Fruit fly (Drosophila melanogaster) whole organism, embryonic: ENCODE measurements around the gene CG31538.

ENCODE experiments used
- Bdp1 ChIP-seq: fragments of 200-800 bp; sonication (Bioruptor generic); optimal IDR thresholded peaks from 3 replicates; lab custom pipeline; 2016; ENCODE audit warnings: missing biosample characterization, missing genetic modification characterization
- CG11695 ChIP-seq: fragments of 200-800 bp; sonication (Bioruptor generic); IDR thresholded peaks from 3 replicates; pipeline ENCODE4 v1.3.6; 2022; ENCODE audit warnings: missing biosample characterization, missing genetic modification characterization
- CG15479 ChIP-seq: fragments of 200-800 bp; sonication (Bioruptor generic); optimal IDR thresholded peaks from 3 replicates; lab custom pipeline; 2019; ENCODE audit warnings: missing biosample characterization, mild to moderate bottlenecking, missing genetic modification characterization, moderate library complexity
- CG1647 ChIP-seq: fragments of 200-800 bp; sonication (Bioruptor generic); optimal IDR thresholded peaks from 3 replicates; lab custom pipeline; 2016; ENCODE audit warnings: missing biosample characterization, missing genetic modification characterization
- CG16779 ChIP-seq: fragments of 200-800 bp; sonication (Bioruptor generic); IDR thresholded peaks from 2 replicates; pipeline ENCODE4 v1.3.6; 2022; ENCODE audit warnings: missing biosample characterization, missing genetic modification characterization
- CG17328 ChIP-seq: fragments of 200-800 bp; sonication (Bioruptor generic); IDR thresholded peaks from 2 replicates; pipeline ENCODE4 v1.3.6; 2022; ENCODE audit warnings: missing biosample characterization, missing genetic modification characterization
- CG2199 ChIP-seq: fragments of 200-800 bp; sonication (Bioruptor generic); IDR thresholded peaks from 3 replicates; pipeline ENCODE4 v1.3.6; 2022; ENCODE audit warnings: missing biosample characterization, missing genetic modification characterization
- CG33557 ChIP-seq: fragments of 200-800 bp; sonication (Bioruptor generic); optimal IDR thresholded peaks from 2 replicates; lab custom pipeline; 2019; ENCODE audit warnings: missing biosample characterization, mild to moderate bottlenecking, missing genetic modification characterization, moderate library complexity
- CG34376 ChIP-seq: fragments of 200-800 bp; sonication (Bioruptor generic); optimal IDR thresholded peaks from 2 replicates; lab custom pipeline; 2018; ENCODE audit warnings: missing biosample characterization, mild to moderate bottlenecking, missing genetic modification characterization
- CG34422 ChIP-seq: fragments of 200-800 bp; sonication (Bioruptor generic); IDR thresholded peaks from 3 replicates; pipeline ENCODE4 v1.3.6; 2022; ENCODE audit warnings: missing biosample characterization, missing genetic modification characterization
- CG3726 ChIP-seq: fragments of 200-800 bp; sonication (Bioruptor generic); IDR thresholded peaks from 3 replicates; pipeline ENCODE4, ENCODE4 v1.3.6; 2022; ENCODE audit warnings: missing biosample characterization, missing genetic modification characterization
- CG3995 ChIP-seq: fragments of 200-800 bp; sonication (Bioruptor generic); optimal IDR thresholded peaks from 3 replicates; lab custom pipeline; 2016; ENCODE audit warnings: missing biosample characterization, missing genetic modification characterization
- CG4360 ChIP-seq: fragments of 200-800 bp; sonication (Bioruptor generic); IDR thresholded peaks from 2 replicates; pipeline ENCODE4 v1.3.6; 2022; ENCODE audit warnings: missing biosample characterization, missing genetic modification characterization
- CG7357 ChIP-seq: fragments of 200-800 bp; sonication (Bioruptor generic); IDR thresholded peaks from 3 replicates; pipeline ENCODE4 v1.3.6; 2022; ENCODE audit warnings: missing biosample characterization, missing genetic modification characterization
- CG7556 ChIP-seq: fragments of 200-800 bp; sonication (Bioruptor generic); optimal IDR thresholded peaks from 2 replicates; lab custom pipeline; 2017; ENCODE audit warnings: missing biosample characterization, mild to moderate bottlenecking, missing genetic modification characterization
- CG8924 ChIP-seq: fragments of 200-800 bp; optimal IDR thresholded peaks from 3 replicates; lab custom pipeline; 2019; ENCODE audit warnings: missing biosample characterization, mild to moderate bottlenecking, missing genetic modification characterization, moderate library complexity
- Dad ChIP-seq: fragments of 200-800 bp; sonication (Bioruptor generic); optimal IDR thresholded peaks from 3 replicates; lab custom pipeline; 2016; ENCODE audit warnings: missing biosample characterization, missing genetic modification characterization
- Dbx ChIP-seq: fragments of 200-800 bp; sonication (Bioruptor generic); IDR thresholded peaks from 3 replicates; pipeline ENCODE4 v1.3.6; 2022; ENCODE audit warnings: missing biosample characterization, missing genetic modification characterization
- Drgx ChIP-seq: fragments of 200-800 bp; sonication (Bioruptor generic); IDR thresholded peaks from 2 replicates; pipeline ENCODE4 v1.3.6; 2022; ENCODE audit warnings: missing biosample characterization, missing genetic modification characterization
- E2f2 ChIP-seq: fragments of 200-800 bp; sonication (Bioruptor generic); IDR thresholded peaks from 2 replicates; pipeline ENCODE4 v1.3.6; 2022; ENCODE audit warnings: missing biosample characterization, missing genetic modification characterization
- Ets65A ChIP-seq: fragments of 200-800 bp; sonication (Bioruptor generic); peaks from one replicate; lab custom pipeline; 2016; ENCODE audit warnings: missing biosample characterization, missing genetic modification characterization
- Ets97D ChIP-seq: fragments of 200-800 bp; sonication (Bioruptor generic); optimal IDR thresholded peaks from 3 replicates; lab custom pipeline; 2016; ENCODE audit warnings: missing biosample characterization, missing genetic modification characterization
- Fer1 ChIP-seq: fragments of 200-800 bp; sonication (Bioruptor generic); optimal IDR thresholded peaks from 2 replicates; lab custom pipeline; 2017; ENCODE audit warnings: missing biosample characterization, mild to moderate bottlenecking, missing genetic modification characterization
- HLHmδ ChIP-seq: fragments of 200-800 bp; sonication (Bioruptor generic); optimal IDR thresholded peaks from 2 replicates; lab custom pipeline; 2018; ENCODE audit warnings: missing biosample characterization, mild to moderate bottlenecking, missing genetic modification characterization, moderate library complexity
- Hmr ChIP-seq: fragments of 200-800 bp; sonication (Bioruptor generic); optimal IDR thresholded peaks from 3 replicates; lab custom pipeline; 2017; ENCODE audit warnings: mild to moderate bottlenecking, missing biosample characterization, missing genetic modification reagents, missing genetic modification characterization
- MBD-R2 ChIP-seq: fragments of 200-800 bp; sonication (Bioruptor generic); IDR thresholded peaks from 2 replicates; pipeline ENCODE4 v1.3.6; 2022; ENCODE audit warnings: missing biosample characterization, missing genetic modification characterization
- Med ChIP-seq: fragments of 200-800 bp; sonication (Bioruptor generic); peaks from one replicate; lab custom pipeline; 2016; ENCODE audit warnings: missing biosample characterization, missing genetic modification characterization, mild to moderate bottlenecking, inconsistent platforms, moderate library complexity
- NFAT ChIP-seq: fragments of 200-800 bp; sonication (Bioruptor generic); IDR thresholded peaks from 2 replicates; pipeline ENCODE4 v1.3.6; 2022; ENCODE audit warnings: missing biosample characterization, missing genetic modification characterization
- Side ChIP-seq: fragments of 200-800 bp; sonication (Bioruptor generic); optimal IDR thresholded peaks from 2 replicates; lab custom pipeline; 2016; ENCODE audit warnings: missing biosample characterization, missing genetic modification characterization
- amos ChIP-seq: fragments of 200-800 bp; sonication (Bioruptor generic); IDR thresholded peaks from 2 replicates; pipeline ENCODE4 v1.3.6; 2022; ENCODE audit warnings: missing biosample characterization, missing genetic modification characterization; ENCODE audit not compliant: partially characterized antibody
- cas ChIP-seq: fragments of 200-800 bp; sonication (Bioruptor generic); IDR thresholded peaks from 2 replicates; pipeline ENCODE4 v1.3.6; 2022; ENCODE audit warnings: missing biosample characterization, missing genetic modification characterization
- dpn ChIP-seq, 2 experiments: fragments of 200-800 bp; sonication (Bioruptor generic); optimal IDR thresholded peaks; 3 replicates each; lab custom pipeline; 2016; ENCODE audit warnings: missing biosample characterization in 2 of 2, missing genetic modification characterization in 2 of 2
- gro ChIP-seq: fragments of 200-800 bp; sonication (Bioruptor generic); optimal IDR thresholded peaks from 2 replicates; lab custom pipeline; 2016; ENCODE audit warnings: missing biosample characterization, missing genetic modification characterization
- h ChIP-seq: fragments of >200 bp; optimal IDR thresholded peaks from 2 replicates; lab custom pipeline; 2017
- ind ChIP-seq: fragments of 200-800 bp; sonication (Bioruptor generic); optimal IDR thresholded peaks from 3 replicates; lab custom pipeline; 2016; ENCODE audit warnings: missing biosample characterization, missing genetic modification characterization
- nau ChIP-seq: fragments of 200-800 bp; sonication (Bioruptor generic); optimal IDR thresholded peaks from 3 replicates; lab custom pipeline; 2017; ENCODE audit warnings: missing biosample characterization, mild to moderate bottlenecking, missing genetic modification characterization, missing genetic modification reagents
- nmo ChIP-seq: fragments of 200-800 bp; sonication (Bioruptor generic); optimal IDR thresholded peaks from 2 replicates; lab custom pipeline; 2018; ENCODE audit warnings: missing biosample characterization, mild to moderate bottlenecking, missing genetic modification characterization, moderate library complexity
- nom ChIP-seq: fragments of 200-800 bp; sonication (Bioruptor generic); optimal IDR thresholded peaks from 2 replicates; lab custom pipeline; 2017; ENCODE audit warnings: missing biosample characterization, missing genetic modification characterization, mild to moderate bottlenecking, moderate library complexity, missing genetic modification reagents
- psq ChIP-seq: fragments of 200-800 bp; sonication (Bioruptor generic); optimal IDR thresholded peaks from 2 replicates; lab custom pipeline; 2017; ENCODE audit warnings: missing biosample characterization, missing genetic modification characterization
- rib ChIP-seq: fragments of 200-800 bp; sonication (Bioruptor generic); IDR thresholded peaks from 2 replicates; pipeline ENCODE4 v1.3.6; 2022; ENCODE audit warnings: missing biosample characterization, missing genetic modification characterization
- scrt ChIP-seq: fragments of 200-800 bp; sonication (Bioruptor generic); optimal IDR thresholded peaks from 2 replicates; lab custom pipeline; 2018; ENCODE audit warnings: missing biosample characterization, mild to moderate bottlenecking, missing genetic modification characterization, moderate library complexity
- sens ChIP-seq: fragments of 200-800 bp; sonication (Bioruptor generic); peaks from one replicate; lab custom pipeline; 2016; ENCODE audit warnings: missing biosample characterization, missing genetic modification characterization
- seq ChIP-seq: fragments of 200-800 bp; sonication (Bioruptor generic); IDR thresholded peaks from 2 replicates; pipeline ENCODE4 v1.3.6; 2022; ENCODE audit warnings: missing biosample characterization, missing genetic modification characterization
- sna ChIP-seq: fragments of 200-800 bp; sonication (Bioruptor generic); IDR thresholded peaks from 2 replicates; pipeline ENCODE4 v1.3.6; 2022; ENCODE audit warnings: missing biosample characterization, missing genetic modification characterization; ENCODE audit not compliant: partially characterized antibody
- so ChIP-seq: fragments of 200-800 bp; sonication (Bioruptor generic); IDR thresholded peaks from 3 replicates; pipeline ENCODE4 v1.3.6; 2022; ENCODE audit warnings: missing biosample characterization, missing genetic modification characterization
- sug ChIP-seq: fragments of 200-800 bp; optimal IDR thresholded peaks from 2 replicates; lab custom pipeline; 2019; ENCODE audit warnings: missing biosample characterization, mild to moderate bottlenecking, missing genetic modification characterization, moderate library complexity
- tll ChIP-seq, 2 experiments: fragments of 200-800 bp in 1 of 2; fragments of >200 bp in 1 of 2; sonication (Bioruptor generic) in 1 of 2; optimal IDR thresholded peaks; 2 replicates each; lab custom pipeline; 2017 to 2019; ENCODE audit warnings: missing biosample characterization in 2 of 2, missing genetic modification characterization in 2 of 2, mild to moderate bottlenecking in 1 of 2, moderate library complexity in 1 of 2
- tup ChIP-seq: fragments of 200-800 bp; sonication (Bioruptor generic); optimal IDR thresholded peaks from 2 replicates; lab custom pipeline; 2016; ENCODE audit warnings: missing biosample characterization, mild to moderate bottlenecking, missing genetic modification characterization, moderate library complexity

CG31538 gene

DNA sequence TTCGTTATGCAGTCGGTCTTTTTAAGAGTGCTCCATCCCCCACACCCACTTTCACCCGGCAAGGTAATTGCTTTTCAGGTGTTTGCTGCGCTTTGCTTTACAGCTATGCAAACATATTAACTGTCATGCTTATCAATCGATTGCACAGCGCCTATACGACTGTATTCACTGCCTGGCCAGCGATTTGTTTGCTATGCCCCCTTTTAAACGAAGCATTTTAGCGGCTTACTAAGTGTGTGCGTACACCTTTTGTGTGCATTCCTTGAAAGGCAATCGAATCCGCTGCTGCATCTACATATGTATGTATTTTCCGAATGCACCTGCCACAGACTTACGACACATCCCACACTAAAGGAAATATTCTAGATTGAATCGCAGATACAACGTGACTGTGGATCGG is 10.3 kb upstream of the CG31538 start:
- 0 out of 2 replicates have a peak, but pooled peaks have one; percentile 9 for TF ChIP-seq CG16779 (GFP tag; lab: Robert Waterston, UW)
- TF ChIP-seq seq: no peak
- peak; percentile 70 for TF ChIP-seq Ets65A
- TF ChIP-seq Med: peak; percentile 41
- no peak for TF ChIP-seq Bdp1 (GFP tag; lab: Kevin White, UChicago)

DNA sequence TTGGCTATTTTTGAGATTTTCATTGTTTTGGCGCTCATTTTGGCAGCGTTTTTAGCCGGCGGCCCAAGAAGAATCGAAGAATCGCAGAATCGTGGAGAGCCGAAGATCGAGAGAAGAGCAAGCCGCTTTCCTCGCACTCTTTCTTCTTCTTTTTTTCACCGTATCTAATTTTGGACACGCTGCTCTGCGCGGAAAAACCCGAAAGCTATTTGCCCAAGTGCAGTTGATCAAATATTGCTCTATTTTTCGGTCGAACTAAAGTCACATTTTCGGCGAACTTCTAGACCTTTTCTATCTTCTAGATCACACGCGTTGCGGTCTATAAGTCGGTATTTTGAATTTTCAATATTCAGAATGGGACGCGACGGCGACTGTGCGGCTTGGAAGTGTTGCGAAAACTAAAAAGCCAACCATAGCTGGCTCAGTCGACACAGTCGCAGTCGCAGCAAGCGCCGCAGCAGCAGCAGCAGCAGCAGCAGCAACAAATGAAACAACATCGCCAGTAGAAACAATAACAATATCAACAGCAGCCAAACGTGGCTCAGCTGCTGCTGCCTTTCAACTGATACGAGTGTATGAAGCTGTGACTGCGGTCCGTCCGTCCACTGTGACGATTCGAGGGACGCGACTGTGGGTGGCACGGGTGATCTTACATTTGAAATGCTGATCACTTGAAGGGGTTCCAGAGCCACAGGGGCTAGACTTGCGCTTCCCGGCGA is 9.4 kb upstream of the CG31538 start:
- TF ChIP-seq E2f2 (peak; percentile 13; the same call in 1 of the 2 replicates), Ets65A (peak; percentile 84), CG17328 (peak; percentile 39; the same call in 1 of the 2 replicates), sna (GFP tag; lab: Robert Waterston, UW) (no peak), gro (no peak), psq (GFP tag; lab: Kevin White, UChicago) (no peak), CG8924 (no peak), sens (peak; percentile 52), sug (tag; lab: Kevin White, UChicago) (peak; percentile 42), scrt (no peak), CG7556 (no peak), rib (no peak), CG2199 (GFP tag; lab: Robert Waterston, UW) (no peak; the same call in 2 of the 3 replicates), so (GFP tag; lab: Robert Waterston, UW) (0 out of 3 replicates have a peak, but pooled peaks have one; percentile 32), Drgx (GFP tag; lab: Robert Waterston, UW) (0 out of 2 replicates have a peak, but pooled peaks have one; percentile 17), cas (GFP tag; lab: Robert Waterston, UW) (no peak), CG7357 (GFP tag; lab: Robert Waterston, UW) (no peak), nau (GFP tag; lab: Kevin White, UChicago) (peak; percentile 17), tup (GFP tag; lab: Kevin White, UChicago) (no peak), NFAT (GFP tag; lab: Robert Waterston, UW) (peak; percentile 58; the same call in 1 of the 2 replicates), CG3726 (GFP tag; lab: Robert Waterston, UW) (peak; percentile 41; the same call in 1 of the 3 replicates), nom (GFP tag; lab: Kevin White, UChicago) (no peak), CG11695 (GFP tag; lab: Robert Waterston, UW) (peak; percentile 24; the same call in 1 of the 3 replicates), Hmr (GFP tag; lab: Kevin White, UChicago) (no peak), CG34376 (GFP tag; lab: Kevin White, UChicago) (peak; percentile 40), HLHmδ (no peak), Med (peak; percentile 78), Ets97D (no peak), amos (GFP tag; lab: Robert Waterston, UW) (peak; percentile 20; the same call in 1 of the 2 replicates), ind (GFP tag; lab: Kevin White, UChicago) (peak; percentile 20), CG33557 (GFP tag; lab: Kevin White, UChicago) (no peak), CG15479 (GFP tag; lab: Kevin White, UChicago) (no peak), tll (GFP tag; optimal IDR thresholded peaks at IDR 0.05; lab: Kevin White, UChicago) (no peak), dpn (GFP tag; optimal IDR thresholded peaks at IDR 0.05; lab: Kevin White, UChicago) (peak in 1 of 2 experiments; percentile 10), h (lab: Kevin White, UChicago) (no peak), CG4360 (GFP tag; lab: Robert Waterston, UW) (no peak), Side (GFP tag; lab: Kevin White, UChicago) (peak; percentile 2), CG3995 (GFP tag; lab: Kevin White, UChicago) (peak; percentile 93), nmo (GFP tag; lab: Kevin White, UChicago) (no peak), Fer1 (GFP tag; lab: Kevin White, UChicago) (no peak), CG34422 (GFP tag; lab: Robert Waterston, UW) (0 out of 3 replicates have a peak, but pooled peaks have one; percentile 25), MBD-R2 (GFP tag; lab: Robert Waterston, UW) (no peak), Dad (GFP tag; lab: Kevin White, UChicago) (peak; percentile 14), CG1647 (no peak), Dbx (GFP tag; lab: Robert Waterston, UW) (no peak)
